Worm (Caenorhabditis elegans) whole organism, early embryonic: ENCODE data around the gene Y73C8C.8.

Source experiments
- aly-1 ChIP-seq: sonication (generic microtip); optimal IDR thresholded peaks from 2 replicates; lab custom pipeline; 2016; ENCODE audit warnings: missing genetic modification characterization, missing compliant biosample characterization
- hnd-1 ChIP-seq: sonication (generic microtip); optimal IDR thresholded peaks from 2 replicates; lab custom pipeline; 2016; ENCODE audit warnings: missing genetic modification characterization, missing compliant biosample characterization
- pes-1 ChIP-seq: fragments of 200-800 bp; sonication (Bioruptor generic); IDR thresholded peaks from 2 replicates; pipeline ENCODE4 v1.3.6; 2022; ENCODE audit warnings: missing genetic modification reagents, missing genetic modification characterization, missing compliant biosample characterization
- scrt-1 ChIP-seq: fragments of 200-800 bp; sonication (Bioruptor generic); IDR thresholded peaks from 2 replicates; pipeline ENCODE4 v1.3.6; 2022; ENCODE audit warnings: missing genetic modification characterization, missing compliant biosample characterization
- tbx-37 ChIP-seq: fragments of 200-800 bp; sonication (Bioruptor generic); conservative IDR thresholded peaks from 2 replicates; pipeline ENCODE4 v1.3.6; 2022; ENCODE audit warnings: missing genetic modification reagents, missing genetic modification characterization, missing compliant biosample characterization

DNA sequence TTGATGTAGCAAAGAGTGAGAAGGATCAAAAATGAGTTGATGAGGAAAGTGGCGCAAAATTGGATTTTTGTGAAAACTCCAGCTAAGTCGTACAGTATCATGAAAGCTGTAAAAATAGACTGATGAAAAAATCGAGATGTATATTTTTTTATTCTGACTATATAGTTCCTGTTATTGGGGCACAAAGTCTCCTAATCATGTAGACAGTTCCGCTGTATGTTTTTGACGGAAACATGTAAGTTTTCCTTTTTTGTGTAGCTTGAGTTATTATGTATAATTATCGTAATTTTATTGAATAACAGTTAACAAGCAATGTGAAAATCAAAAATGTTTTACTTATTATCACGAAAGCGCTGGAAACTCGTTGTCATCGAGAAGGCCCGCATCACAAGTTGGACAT lies 6.2 kb downstream of the Y73C8C.8 start, which contains the start of gene str-68:
- no peak for TF ChIP-seq tbx-37 (GFP tag; lab: Robert Waterston, UW)
- TF ChIP-seq pes-1 (GFP tag; lab: Robert Waterston, UW) = no peak
- no peak for TF ChIP-seq aly-1 (tag; lab: Kevin White, UChicago)
- TF ChIP-seq scrt-1 = no peak
- no peak for TF ChIP-seq hnd-1 (tag; lab: Kevin White, UChicago)
